Worm (Caenorhabditis elegans) whole organism, L1 larva: Measurements from ENCODE around the gene W03G11.3.

Experiments
- C16A3.4 ChIP-seq: fragments of 150-350 bp; optimal IDR thresholded peaks from 2 replicates; lab custom pipeline; 2014; ENCODE audit warnings: missing biosample characterization, missing genetic modification characterization
- alr-1 ChIP-seq: fragments of 200-800 bp; sonication (Bioruptor generic); optimal IDR thresholded peaks from 2 replicates; lab custom pipeline; 2018; ENCODE audit warnings: borderline replicate concordance, mild to moderate bottlenecking, missing genetic modification characterization, missing compliant biosample characterization
- ama-1 ChIP-seq: fragments of 150-350 bp; optimal IDR thresholded peaks from 2 replicates; lab custom pipeline; 2014
- ceh-63 ChIP-seq: fragments of 200-800 bp; sonication (Bioruptor generic); optimal IDR thresholded peaks from 2 replicates; lab custom pipeline; 2018; ENCODE audit warnings: mild to moderate bottlenecking, missing genetic modification characterization, missing compliant biosample characterization
- ceh-8 ChIP-seq: fragments of 200-800 bp; sonication (Bioruptor generic); optimal IDR thresholded peaks from 2 replicates; lab custom pipeline; 2018; ENCODE audit warnings: mild to moderate bottlenecking, missing genetic modification characterization, moderate library complexity, missing compliant biosample characterization
- ceh-88 ChIP-seq: fragments of 200-800 bp; sonication (Bioruptor generic); IDR thresholded peaks from 2 replicates; pipeline ENCODE4 v1.3.6; 2022; ENCODE audit warnings: missing genetic modification characterization, missing compliant biosample characterization
- ces-1 ChIP-seq: fragments of 150-350 bp; optimal IDR thresholded peaks from 2 replicates; lab custom pipeline; 2014; ENCODE audit warnings: missing biosample characterization, missing genetic modification reagents, missing genetic modification characterization
- dsc-1 ChIP-seq: sonication (generic microtip); optimal IDR thresholded peaks from 2 replicates; lab custom pipeline; 2016; ENCODE audit warnings: mild to moderate bottlenecking, missing genetic modification characterization, missing compliant biosample characterization
- efl-1 ChIP-seq, 4 experiments: fragments of 150-350 bp; optimal IDR thresholded peaks in 3 of 4; peaks in 1 of 4; 1 replicate in 1 of 4; 2 replicates in 3 of 4; lab custom pipeline; 2014; ENCODE audit warnings: missing biosample characterization in 2 of 4, missing genetic modification characterization in 2 of 4, missing genetic modification reagents in 2 of 4
- egl-27 ChIP-seq, 2 experiments: fragments of 150-350 bp in 1 of 2; sonication (generic microtip); optimal IDR thresholded peaks; 3 replicates each; lab custom pipeline; 2017 to 2018; ENCODE audit warnings: missing biosample characterization in 2 of 2, missing genetic modification characterization in 2 of 2, missing genetic modification reagents in 2 of 2
- elt-3 ChIP-seq, 6 experiments: fragments of 150-350 bp in 1 of 6; sonication (generic microtip); optimal IDR thresholded peaks; 2 replicates each; lab custom pipeline; 2017 to 2018; ENCODE audit warnings: missing biosample characterization in 6 of 6, missing genetic modification characterization in 6 of 6, inconsistent platforms in 1 of 6
- fkh-10 ChIP-seq: sonication (generic microtip); optimal IDR thresholded peaks from 2 replicates; lab custom pipeline; 2017; ENCODE audit warnings: missing biosample characterization, missing genetic modification reagents, missing genetic modification characterization
- jun-1 ChIP-seq: fragments of 150-350 bp; optimal IDR thresholded peaks from 2 replicates; lab custom pipeline; 2014; ENCODE audit warnings: missing biosample characterization, missing genetic modification reagents, missing genetic modification characterization
- lin-13 ChIP-seq: fragments of 150-350 bp; optimal IDR thresholded peaks from 2 replicates; lab custom pipeline; 2014; ENCODE audit warnings: missing biosample characterization, missing genetic modification reagents, missing genetic modification characterization
- lin-14 ChIP-seq: fragments of 200-800 bp; sonication (Bioruptor generic); optimal IDR thresholded peaks from 2 replicates; lab custom pipeline; 2018; ENCODE audit warnings: mild to moderate bottlenecking, missing genetic modification characterization, moderate library complexity, missing compliant biosample characterization
- lir-3 ChIP-seq: sonication (generic microtip); optimal IDR thresholded peaks from 2 replicates; lab custom pipeline; 2016; ENCODE audit warnings: mild to moderate bottlenecking, missing genetic modification characterization, moderate library complexity, missing compliant biosample characterization; ENCODE audit not compliant: poor library complexity
- lsy-2 ChIP-seq, 2 experiments: fragments of 150-350 bp; optimal IDR thresholded peaks; 2 replicates each; lab custom pipeline; 2014; ENCODE audit warnings: missing biosample characterization in 2 of 2, missing genetic modification characterization in 2 of 2
- mef-2 ChIP-seq: fragments of 150-350 bp; optimal IDR thresholded peaks from 2 replicates; lab custom pipeline; 2014; ENCODE audit warnings: missing biosample characterization, missing genetic modification characterization
- mep-1 ChIP-seq: fragments of 150-350 bp; optimal IDR thresholded peaks from 2 replicates; lab custom pipeline; 2014; ENCODE audit warnings: missing biosample characterization, missing genetic modification characterization
- nhr-11 ChIP-seq: fragments of 150-350 bp; optimal IDR thresholded peaks from 2 replicates; lab custom pipeline; 2014; ENCODE audit warnings: missing biosample characterization, missing genetic modification characterization
- nhr-19 ChIP-seq: fragments of 200-800 bp; sonication (Bioruptor generic); conservative IDR thresholded peaks from 2 replicates; pipeline ENCODE4 v1.3.6; 2022; ENCODE audit warnings: missing genetic modification characterization, missing compliant biosample characterization
- nhr-20 ChIP-seq: sonication (generic microtip); optimal IDR thresholded peaks from 2 replicates; lab custom pipeline; 2016; ENCODE audit warnings: mild to moderate bottlenecking, missing genetic modification characterization, missing compliant biosample characterization
- nhr-237 ChIP-seq: fragments of 150-350 bp; optimal IDR thresholded peaks from 2 replicates; lab custom pipeline; 2014; ENCODE audit warnings: missing biosample characterization, missing genetic modification characterization
- nhr-90 ChIP-seq: sonication (generic microtip); optimal IDR thresholded peaks from 2 replicates; lab custom pipeline; 2016; ENCODE audit warnings: mild to moderate bottlenecking, missing genetic modification characterization, missing compliant biosample characterization; ENCODE audit not compliant: poor library complexity
- pag-3 ChIP-seq: sonication (generic microtip); optimal IDR thresholded peaks from 2 replicates; lab custom pipeline; 2017; ENCODE audit warnings: missing genetic modification characterization, mild to moderate bottlenecking, missing compliant biosample characterization, antibody characterized with exemption, borderline replicate concordance; ENCODE audit not compliant: insufficient read depth
- pax-3 ChIP-seq: fragments of 200-800 bp; sonication (Bioruptor generic); optimal IDR thresholded peaks from 2 replicates; lab custom pipeline; 2018; ENCODE audit warnings: mild to moderate bottlenecking, missing genetic modification characterization, moderate library complexity, missing compliant biosample characterization
- rnt-1 ChIP-seq: sonication (generic microtip); optimal IDR thresholded peaks from 2 replicates; lab custom pipeline; 2016; ENCODE audit warnings: mild to moderate bottlenecking, missing genetic modification characterization, moderate library complexity, missing compliant biosample characterization
- snpc-4 ChIP-seq: fragments of 150-350 bp; optimal IDR thresholded peaks from 2 replicates; lab custom pipeline; 2014; ENCODE audit warnings: missing biosample characterization, missing genetic modification characterization
- sup-37 ChIP-seq: fragments of 200-800 bp; sonication (Bioruptor generic); optimal IDR thresholded peaks from 2 replicates; lab custom pipeline; 2018; ENCODE audit warnings: mild to moderate bottlenecking, missing genetic modification characterization, missing compliant biosample characterization
- tbx-2 ChIP-seq: sonication (generic microtip); optimal IDR thresholded peaks from 2 replicates; lab custom pipeline; 2016; ENCODE audit warnings: missing genetic modification characterization, missing compliant biosample characterization
- unc-30 ChIP-seq: sonication (generic microtip); optimal IDR thresholded peaks from 2 replicates; lab custom pipeline; 2017; ENCODE audit warnings: missing biosample characterization, missing genetic modification characterization
- unc-86 ChIP-seq: sonication (generic microtip); optimal IDR thresholded peaks from 2 replicates; lab custom pipeline; 2016; ENCODE audit warnings: missing genetic modification characterization, missing compliant biosample characterization
- xbp-1 ChIP-seq: sonication (generic microtip); optimal IDR thresholded peaks from 2 replicates; lab custom pipeline; 2016; ENCODE audit warnings: missing genetic modification characterization, missing compliant biosample characterization
- ztf-11 ChIP-seq, 2 experiments: sonication (generic microtip); optimal IDR thresholded peaks; 2 replicates each; lab custom pipeline; 2016 to 2017; ENCODE audit warnings: missing genetic modification characterization in 2 of 2, missing biosample characterization in 1 of 2, missing compliant biosample characterization in 1 of 2

The W03G11.3 gene

DNA sequence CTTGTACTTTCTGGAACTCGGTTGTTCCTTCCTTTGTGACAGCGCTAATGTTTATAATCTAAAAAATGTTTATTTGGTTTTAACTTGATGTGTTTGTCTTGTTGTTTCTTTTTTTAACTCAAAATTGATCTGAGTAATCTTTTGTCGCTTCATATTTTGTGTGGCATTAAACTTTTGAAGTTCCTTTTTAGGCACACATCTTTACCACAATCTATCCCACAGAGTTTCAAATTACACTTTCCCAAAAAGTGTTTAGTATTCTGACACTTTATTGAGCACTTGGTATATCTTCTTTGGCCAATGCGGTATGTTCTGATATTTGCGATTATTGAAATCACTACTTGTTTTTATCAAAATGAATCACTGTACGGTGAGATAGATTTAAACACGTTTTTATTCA is 21.7 kb upstream of the W03G11.3 start, which contains the start of gene lgc-18:
Gene lgc-18 (plus strand): TSS at position 301 of the 400 bp plus-strand sequence.
- no peak for TF ChIP-seq lin-14 (GFP tag; lab: Kevin White, UChicago)

ce11 chrX:12123152-12123551 is 19.5 kb upstream of the W03G11.3 start, which contains the start of gene T01H10.11:
T01H10.11 (plus strand) TSS chrX:12123452.
- TF ChIP-seq mef-2 (tag; lab: Kevin White, UChicago), result no peak
- TF ChIP-seq fkh-10 (GFP tag; lab: Kevin White, UChicago), result no peak

DNA sequence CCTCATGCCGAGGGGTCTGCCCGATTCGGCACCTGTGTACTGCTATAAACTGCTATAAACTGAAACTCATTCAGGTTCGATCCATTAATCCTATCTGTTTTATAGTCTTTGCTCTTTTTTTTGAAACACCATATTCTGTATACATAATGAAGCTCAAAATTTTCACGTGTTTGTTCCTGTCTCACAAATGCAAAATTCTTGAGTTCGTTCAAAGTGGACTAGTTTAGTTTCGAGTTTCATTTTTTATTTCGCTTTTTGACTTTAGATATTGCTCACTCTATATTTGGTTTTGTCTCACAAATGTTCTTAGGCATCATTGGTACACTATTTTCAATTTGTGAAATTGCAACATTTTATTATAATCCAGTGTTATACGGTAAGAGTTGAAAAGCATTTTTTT is 17.7 kb upstream of the W03G11.3 start, which contains the start of gene lgc-17:
Gene lgc-17 (plus strand): TSS at position 301 of the 400 bp plus-strand sequence.
- TF ChIP-seq rnt-1 (tag; lab: Kevin White, UChicago) (no peak), lir-3 (tag; lab: Kevin White, UChicago) (no peak), dsc-1 (no peak), sup-37 (no peak), tbx-2 (tag; lab: Kevin White, UChicago) (no peak), snpc-4 (tag; lab: Kevin White, UChicago) (no peak), nhr-237 (tag; lab: Kevin White, UChicago) (no peak), ces-1 (no peak), ceh-88 (GFP tag; lab: Robert Waterston, UW) (no peak)

DNA sequence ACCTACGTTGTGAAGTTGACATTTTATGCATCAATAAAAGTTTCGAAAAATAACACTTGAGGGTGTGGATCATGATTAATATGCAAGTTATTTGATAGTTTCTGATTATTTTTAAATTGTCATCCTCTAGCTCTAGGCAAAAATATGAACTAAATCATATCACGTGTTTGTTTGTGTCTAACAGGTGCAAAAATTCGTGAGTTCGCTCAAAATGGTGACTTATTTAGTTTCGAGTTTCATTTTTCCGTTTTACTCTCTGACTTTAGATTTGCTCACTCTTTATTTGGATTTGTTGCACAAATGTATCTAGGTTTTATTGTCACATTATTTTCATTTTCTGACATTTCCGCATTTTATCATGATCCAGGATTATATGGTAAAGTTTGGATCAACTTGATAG is 14.7 kb upstream of the W03G11.3 start, which contains the start of gene lgc-16:
Gene lgc-16 (plus strand): TSS at position 301 of the 400 bp plus-strand sequence.
- TF ChIP-seq efl-1 (optimal IDR thresholded peaks at IDR 0.05; lab: Kevin White, UChicago), result no peak
- peak in 1 of 2 experiments; percentile 37 for TF ChIP-seq efl-1 (GFP tag; optimal IDR thresholded peaks at IDR 0.05 in 1 of 2; lab: Kevin White, UChicago)
- TF ChIP-seq tbx-2 (tag; lab: Kevin White, UChicago), result no peak
- TF ChIP-seq, all 84 proteins: peak for 1

ce11 chrX:12114024-12114423 is 10.4 kb upstream of the W03G11.3 start, which contains the start of gene lgc-15:
lgc-15 (plus strand) TSS chrX:12114324.
- TF ChIP-seq xbp-1 (tag; lab: Kevin White, UChicago), result no peak
- TF ChIP-seq unc-30 (tag; lab: Kevin White, UChicago), result no peak
- TF ChIP-seq unc-86 (tag; lab: Kevin White, UChicago), result no peak
- no peak for TF ChIP-seq ztf-11 (tag; optimal IDR thresholded peaks at IDR 0.05; lab: Kevin White, UChicago)
- TF ChIP-seq mep-1 (tag; lab: Kevin White, UChicago), result no peak
- no peak for TF ChIP-seq rnt-1 (tag; lab: Kevin White, UChicago)
- no peak for TF ChIP-seq C16A3.4 (tag; lab: Kevin White, UChicago)
- no peak for TF ChIP-seq egl-27 (tag; optimal IDR thresholded peaks at IDR 0.05; lab: Kevin White, UChicago)
- TF ChIP-seq nhr-20 (tag; lab: Kevin White, UChicago), result no peak
- TF ChIP-seq lsy-2 (tag; optimal IDR thresholded peaks at IDR 0.05; lab: Kevin White, UChicago), result no peak
- TF ChIP-seq nhr-90, result no peak
- TF ChIP-seq lin-13 (GFP tag; lab: Kevin White, UChicago), result no peak
- TF ChIP-seq ceh-63 (GFP tag; lab: Kevin White, UChicago), result no peak
- no peak for TF ChIP-seq pag-3 (tag; lab: Kevin White, UChicago)
- no peak for TF ChIP-seq ama-1 (lab: Kevin White, UChicago)
- no peak for TF ChIP-seq pax-3

- TF ChIP-seq alr-1 (tag; lab: Kevin White, UChicago) (no peak), mep-1 (tag; lab: Kevin White, UChicago) (no peak), rnt-1 (tag; lab: Kevin White, UChicago) (no peak), jun-1 (tag; lab: Kevin White, UChicago) (no peak), nhr-19 (no peak), nhr-11 (no peak), ceh-8 (GFP tag; lab: Kevin White, UChicago) (no peak), elt-3 (tag; optimal IDR thresholded peaks at IDR 0.05; lab: Kevin White, UChicago) (no peak)
- TF ChIP-seq, all 84 proteins: peak for 0
Observed at ce11 chrX:12111213-12111612, 7.6 kb upstream of the W03G11.3 start, which contains the start of gene lgc-14. lgc-14 (plus strand) TSS chrX:12111513.
